Fruit fly (Drosophila melanogaster): ENCODE data around the gene CG15478.

- no peak for TF ChIP-seq brk (GFP tag; optimal IDR thresholded peaks at IDR 0.05)
- no peak for TF ChIP-seq GATAd (GFP tag; optimal IDR thresholded peaks at IDR 0.05)
- TF ChIP-seq usp (GFP tag; optimal IDR thresholded peaks at IDR 0.05) = no peak
- no peak for TF ChIP-seq Dfd (GFP tag; optimal IDR thresholded peaks at IDR 0.05)
- no peak for TF ChIP-seq Vsx2 (GFP tag; optimal IDR thresholded peaks at IDR 0.05; ENCODE audit: partially characterized antibody)
- no peak for TF ChIP-seq fru (GFP tag; optimal IDR thresholded peaks at IDR 0.05)
- TF ChIP-seq Mio (GFP tag; optimal IDR thresholded peaks at IDR 0.05) = no peak
- no peak for TF ChIP-seq ey (GFP tag; optimal IDR thresholded peaks at IDR 0.05)
- TF ChIP-seq OdsH (GFP tag; optimal IDR thresholded peaks at IDR 0.05) = no peak
- no peak for TF ChIP-seq Hnf4 (GFP tag; optimal IDR thresholded peaks at IDR 0.05)
- TF ChIP-seq br (GFP tag; optimal IDR thresholded peaks at IDR 0.05) = no peak
- no peak for TF ChIP-seq CrebA (GFP tag; optimal IDR thresholded peaks at IDR 0.05; ENCODE audit: borderline replicate concordance)
- no peak for TF ChIP-seq psq (GFP tag; optimal IDR thresholded peaks at IDR 0.05)
Measured at dm6 chrX:7678824-7679223, 38.9 kb downstream of the CG15478 start.
